Worm (Caenorhabditis elegans) whole organism, young adult: ENCODE data around the gene K10F12.7.

Source experiments
- B0336.3 ChIP-seq: fragments of 200-800 bp; sonication (Bioruptor generic); IDR thresholded peaks from 2 replicates; pipeline ENCODE4 v1.3.6; 2022; ENCODE audit warnings: missing genetic modification characterization, missing compliant biosample characterization
- aptf-2 ChIP-seq: fragments of 200-800 bp; sonication (Bioruptor generic); conservative IDR thresholded peaks from 2 replicates; pipeline ENCODE4 v1.3.6; 2022; ENCODE audit warnings: missing genetic modification reagents, missing genetic modification characterization, missing compliant biosample characterization
- ceh-79 ChIP-seq: sonication (generic microtip); optimal IDR thresholded peaks from 2 replicates; lab custom pipeline; 2017; ENCODE audit warnings: mild to moderate bottlenecking, missing genetic modification characterization, missing compliant biosample characterization
- egl-44 ChIP-seq: fragments of 200-800 bp; sonication (Bioruptor generic); IDR thresholded peaks from 2 replicates; pipeline ENCODE4 v1.3.6; 2022; ENCODE audit warnings: missing genetic modification reagents, missing genetic modification characterization, missing compliant biosample characterization
- ets-4 ChIP-seq: fragments of 200-800 bp; sonication (Bioruptor generic); optimal IDR thresholded peaks from 2 replicates; lab custom pipeline; 2018; ENCODE audit warnings: mild to moderate bottlenecking, missing genetic modification characterization, missing compliant biosample characterization
- fkh-3 ChIP-seq: sonication (generic microtip); optimal IDR thresholded peaks from 2 replicates; lab custom pipeline; 2016; ENCODE audit warnings: mild to moderate bottlenecking, missing genetic modification characterization, missing compliant biosample characterization
- him-1 ChIP-seq: sonication (generic microtip); optimal IDR thresholded peaks from 2 replicates; lab custom pipeline; 2016; ENCODE audit warnings: missing genotype, missing genetic modification reagents, missing genetic modification characterization, missing compliant biosample characterization
- hlh-12 ChIP-seq: sonication (generic microtip); optimal IDR thresholded peaks from 2 replicates; lab custom pipeline; 2016; ENCODE audit warnings: missing genetic modification characterization, missing compliant biosample characterization
- madf-3 ChIP-seq: fragments of 200-800 bp; sonication (Bioruptor generic); IDR thresholded peaks from 2 replicates; pipeline ENCODE4 v1.3.6; 2022; ENCODE audit warnings: missing genetic modification reagents, missing genetic modification characterization, missing compliant biosample characterization
- nfya-1 ChIP-seq: sonication (generic microtip); optimal IDR thresholded peaks from 2 replicates; lab custom pipeline; 2017; ENCODE audit warnings: antibody characterized with exemption, missing compliant biosample characterization, missing genetic modification characterization, borderline replicate concordance; ENCODE audit not compliant: insufficient read depth
- snpc-4 ChIP-seq, 5 experiments: fragments of 150-350 bp in 1 of 5; sonication (generic microtip) in 4 of 5; optimal IDR thresholded peaks; 2 replicates each; lab custom pipeline; 2014 to 2018; ENCODE audit warnings: missing genetic modification characterization in 5 of 5, missing biosample characterization in 3 of 5, antibody characterized with exemption in 2 of 5, mild to moderate bottlenecking in 2 of 5, missing compliant biosample characterization in 2 of 5, missing genotype in 2 of 5, moderate library complexity in 2 of 5, missing genetic modification reagents in 1 of 5
- unc-62 ChIP-seq: fragments of 150-350 bp; optimal IDR thresholded peaks from 2 replicates; lab custom pipeline; 2014; ENCODE audit warnings: missing biosample characterization, missing genetic modification reagents, missing genetic modification characterization

DNA sequence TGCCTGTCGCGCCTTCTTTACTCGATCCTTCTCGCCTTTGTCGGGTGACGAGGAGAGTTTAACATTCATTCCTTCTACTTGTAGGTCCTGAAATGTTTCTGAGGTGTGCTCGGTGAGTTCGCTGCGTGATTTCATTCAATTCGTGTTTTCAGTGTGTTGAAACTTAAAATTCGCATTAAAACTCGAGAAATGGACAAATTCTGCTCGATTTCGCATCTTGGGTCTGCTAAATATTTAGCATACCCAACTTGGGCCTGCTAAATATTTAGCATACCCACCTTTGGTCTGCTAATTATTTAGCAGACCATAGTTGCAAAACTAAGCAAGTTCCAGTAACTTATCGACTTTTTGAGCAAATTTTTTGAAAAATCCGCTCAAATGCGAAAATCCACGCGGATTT lies 35.0 kb downstream of the K10F12.7 start:
- no peak for TF ChIP-seq egl-44 (GFP tag; lab: Robert Waterston, UW)
- TF ChIP-seq snpc-4 (GFP tag; optimal IDR thresholded peaks at IDR 0.05; lab: Kevin White, UChicago): no peak
- TF ChIP-seq snpc-4 (tag; optimal IDR thresholded peaks at IDR 0.05; lab: Kevin White, UChicago): no peak
- TF ChIP-seq madf-3 (GFP tag; lab: Robert Waterston, UW): no peak
- no peak for TF ChIP-seq nfya-1
- no peak for TF ChIP-seq hlh-12 (tag; lab: Kevin White, UChicago)
- TF ChIP-seq fkh-3 (tag; lab: Kevin White, UChicago): no peak
- TF ChIP-seq him-1 (tag; lab: Kevin White, UChicago): no peak
- TF ChIP-seq aptf-2 (GFP tag; lab: Robert Waterston, UW): no peak
- no peak for TF ChIP-seq B0336.3 (GFP tag; lab: Robert Waterston, UW)
- TF ChIP-seq ceh-79 (tag; lab: Kevin White, UChicago): no peak
- no peak for TF ChIP-seq unc-62 (GFP tag; lab: Kevin White, UChicago)
- TF ChIP-seq ets-4: no peak
